Worm (Caenorhabditis elegans): Measurements from ENCODE around the gene lgc-17.

lgc-17 gene

DNA sequence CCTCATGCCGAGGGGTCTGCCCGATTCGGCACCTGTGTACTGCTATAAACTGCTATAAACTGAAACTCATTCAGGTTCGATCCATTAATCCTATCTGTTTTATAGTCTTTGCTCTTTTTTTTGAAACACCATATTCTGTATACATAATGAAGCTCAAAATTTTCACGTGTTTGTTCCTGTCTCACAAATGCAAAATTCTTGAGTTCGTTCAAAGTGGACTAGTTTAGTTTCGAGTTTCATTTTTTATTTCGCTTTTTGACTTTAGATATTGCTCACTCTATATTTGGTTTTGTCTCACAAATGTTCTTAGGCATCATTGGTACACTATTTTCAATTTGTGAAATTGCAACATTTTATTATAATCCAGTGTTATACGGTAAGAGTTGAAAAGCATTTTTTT, at the start of gene lgc-17:
Gene lgc-17 (plus strand): TSS at position 301 of the 400 bp plus-strand sequence.
- TF ChIP-seq ref-1 (GFP tag; conservative IDR thresholded peaks at IDR 0.05) (no peak), flt-1 (GFP tag; IDR thresholded peaks at IDR 0.05) (no peak), cog-1 (tag; optimal IDR thresholded peaks at IDR 0.05) (no peak), T22C8.4 (GFP tag; IDR thresholded peaks at IDR 0.05) (no peak), tab-1 (GFP tag; IDR thresholded peaks at IDR 0.05) (no peak), klf-2 (GFP tag; conservative IDR thresholded peaks at IDR 0.05) (no peak), med-1 (GFP tag; optimal IDR thresholded peaks at IDR 0.05; ENCODE audit: insufficient read depth) (no peak), ztf-29 (GFP tag; IDR thresholded peaks at IDR 0.05) (no peak), ztf-23 (GFP tag; IDR thresholded peaks at IDR 0.05) (no peak)

DNA sequence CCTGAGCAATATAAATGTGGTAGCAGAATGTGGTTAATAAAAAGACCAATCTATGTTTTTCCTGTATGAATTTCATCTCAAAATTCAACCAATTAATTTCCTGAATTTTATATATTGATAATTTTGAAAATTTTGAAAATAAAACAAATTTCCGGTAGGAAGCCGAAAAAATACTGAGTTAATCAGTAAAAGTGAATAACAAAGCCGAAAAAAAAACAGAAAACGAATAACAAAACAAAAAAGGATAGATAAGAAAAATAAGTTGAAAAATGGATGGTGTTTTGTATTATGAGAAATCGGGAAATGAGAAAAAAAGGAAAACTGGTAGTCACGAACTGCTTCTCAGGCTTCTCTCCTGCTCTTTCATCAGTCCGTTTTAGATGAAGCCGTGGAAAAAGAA, 47.6 kb upstream of the lgc-17 start, which contains the start of gene tmem-145:
Gene tmem-145 (minus strand): TSS at position 101 of the 400 bp plus-strand sequence.
- TF ChIP-seq T22C8.4 (GFP tag; IDR thresholded peaks at IDR 0.05): no peak
- TF ChIP-seq med-1 (GFP tag; optimal IDR thresholded peaks at IDR 0.05; ENCODE audit: insufficient read depth): no peak
- no peak for TF ChIP-seq cog-1 (tag; optimal IDR thresholded peaks at IDR 0.05)
- TF ChIP-seq ref-1 (GFP tag; conservative IDR thresholded peaks at IDR 0.05): no peak
- no peak for TF ChIP-seq klf-2 (GFP tag; conservative IDR thresholded peaks at IDR 0.05)
- TF ChIP-seq flt-1 (GFP tag; IDR thresholded peaks at IDR 0.05): no peak
- no peak for TF ChIP-seq ztf-29 (GFP tag; IDR thresholded peaks at IDR 0.05)
- no peak for TF ChIP-seq tab-1 (GFP tag; IDR thresholded peaks at IDR 0.05)
- no peak for TF ChIP-seq ztf-23 (GFP tag; IDR thresholded peaks at IDR 0.05)

DNA sequence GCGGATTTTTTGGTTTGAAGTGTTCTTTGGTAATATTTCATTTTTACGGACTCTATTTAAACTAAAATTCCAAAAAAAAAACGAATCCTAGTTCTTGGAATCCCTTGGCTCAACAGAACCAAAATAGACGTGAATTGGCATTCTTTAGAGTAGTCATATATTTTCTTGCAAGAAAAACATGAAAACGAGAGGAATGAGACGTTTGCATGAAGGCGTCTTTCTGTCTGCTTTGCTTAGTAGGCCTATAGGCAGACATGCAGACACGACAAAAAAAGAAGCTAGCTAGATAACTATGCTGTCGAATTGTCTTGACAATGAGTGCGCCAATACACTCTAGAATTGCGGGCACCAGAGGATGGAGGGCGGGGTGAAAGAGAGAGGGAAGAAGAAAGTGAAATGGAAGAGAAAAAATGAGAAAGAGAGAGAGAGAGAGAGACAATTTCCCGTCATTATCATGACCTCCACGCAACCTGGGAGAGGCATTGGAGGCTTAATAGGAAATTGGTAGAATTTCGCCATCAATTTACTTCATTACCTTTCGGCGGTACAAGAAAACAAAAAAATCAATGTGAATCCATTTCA, 40.7 kb upstream of the lgc-17 start:
- TF ChIP-seq klf-2 (GFP tag; conservative IDR thresholded peaks at IDR 0.05) (no peak), cog-1 (tag; optimal IDR thresholded peaks at IDR 0.05) (no peak), flt-1 (GFP tag; IDR thresholded peaks at IDR 0.05) (peak; percentile 53; the same call in 1 of the 2 replicates), med-1 (GFP tag; optimal IDR thresholded peaks at IDR 0.05; ENCODE audit: insufficient read depth) (no peak)

DNA sequence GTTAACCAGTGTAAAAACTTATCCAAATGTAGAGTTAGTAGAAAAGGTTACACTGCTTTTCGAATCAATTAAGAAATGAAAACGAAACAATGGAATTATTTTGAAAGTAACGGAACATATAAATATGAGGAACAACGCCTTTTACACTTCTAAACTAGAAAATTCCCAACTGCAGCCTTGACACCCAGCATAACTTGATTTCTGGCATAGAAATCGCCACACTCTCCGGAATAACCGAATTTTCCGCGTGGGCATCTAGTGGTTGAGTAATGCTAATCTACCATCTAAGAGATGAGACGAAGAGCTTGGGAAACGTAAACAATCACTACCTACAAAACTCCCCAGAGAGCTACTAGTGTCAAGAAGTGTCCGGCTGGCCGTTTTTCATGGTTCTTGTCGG, 40.1 kb upstream of the lgc-17 start:
- TF ChIP-seq ztf-23 (GFP tag; IDR thresholded peaks at IDR 0.05) (no peak), T22C8.4 (GFP tag; IDR thresholded peaks at IDR 0.05) (no peak), tab-1 (GFP tag; IDR thresholded peaks at IDR 0.05) (no peak), med-1 (GFP tag; optimal IDR thresholded peaks at IDR 0.05; ENCODE audit: insufficient read depth) (no peak), cog-1 (tag; optimal IDR thresholded peaks at IDR 0.05) (no peak), klf-2 (GFP tag; conservative IDR thresholded peaks at IDR 0.05) (no peak), flt-1 (GFP tag; IDR thresholded peaks at IDR 0.05) (no peak), ref-1 (GFP tag; conservative IDR thresholded peaks at IDR 0.05) (no peak), ztf-29 (GFP tag; IDR thresholded peaks at IDR 0.05) (no peak)

DNA sequence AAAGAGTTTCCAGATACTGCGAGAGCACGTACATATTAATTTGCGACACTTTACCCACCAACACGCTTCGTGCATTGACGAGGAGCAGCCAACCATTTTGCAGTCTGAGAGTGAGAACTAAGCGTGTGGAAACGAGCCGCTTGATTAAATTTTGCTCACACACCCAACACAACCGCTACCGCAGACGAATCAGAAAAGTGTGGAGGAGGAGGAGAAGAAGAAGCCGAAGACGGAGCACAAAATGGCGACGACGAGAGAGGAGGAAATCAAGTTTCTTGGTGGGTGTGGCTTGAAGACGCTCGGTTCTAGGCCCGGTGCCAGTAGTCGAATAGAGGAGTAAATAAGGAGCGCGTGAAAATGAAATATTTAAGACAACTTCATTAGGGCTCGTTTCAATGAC, 38.6 kb upstream of the lgc-17 start:
- TF ChIP-seq med-1 (GFP tag; optimal IDR thresholded peaks at IDR 0.05; ENCODE audit: insufficient read depth) (no peak), tab-1 (GFP tag; IDR thresholded peaks at IDR 0.05) (no peak), T22C8.4 (GFP tag; IDR thresholded peaks at IDR 0.05) (no peak), cog-1 (tag; optimal IDR thresholded peaks at IDR 0.05) (no peak), ztf-23 (GFP tag; IDR thresholded peaks at IDR 0.05) (no peak), ref-1 (GFP tag; conservative IDR thresholded peaks at IDR 0.05) (no peak), ztf-29 (GFP tag; IDR thresholded peaks at IDR 0.05) (no peak), flt-1 (GFP tag; IDR thresholded peaks at IDR 0.05) (no peak), klf-2 (GFP tag; conservative IDR thresholded peaks at IDR 0.05) (no peak)

DNA sequence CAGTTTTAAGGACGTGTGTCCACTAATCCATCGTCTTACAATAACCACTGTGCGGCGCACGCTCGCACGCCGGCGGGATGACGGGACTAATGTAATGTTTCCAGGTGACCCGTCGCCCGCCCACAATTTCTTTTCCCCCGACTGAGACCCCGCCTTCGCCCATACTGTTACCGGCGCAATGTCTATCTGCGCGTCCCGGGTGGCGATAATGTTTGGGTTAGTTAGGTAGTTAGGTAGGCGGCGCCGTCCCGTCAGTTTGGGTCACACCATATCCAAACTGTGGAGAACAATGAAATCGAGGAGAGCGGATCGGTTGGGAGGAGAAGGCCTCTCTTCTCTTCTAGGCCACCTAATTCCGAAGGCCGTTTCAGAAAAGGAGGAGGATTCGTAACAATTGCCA, 35.1 kb upstream of the lgc-17 start:
- TF ChIP-seq ztf-29 (GFP tag; IDR thresholded peaks at IDR 0.05): no peak
- no peak for TF ChIP-seq T22C8.4 (GFP tag; IDR thresholded peaks at IDR 0.05)
- no peak for TF ChIP-seq tab-1 (GFP tag; IDR thresholded peaks at IDR 0.05)
- TF ChIP-seq flt-1 (GFP tag; IDR thresholded peaks at IDR 0.05): no peak
- TF ChIP-seq cog-1 (tag; optimal IDR thresholded peaks at IDR 0.05): no peak
- TF ChIP-seq klf-2 (GFP tag; conservative IDR thresholded peaks at IDR 0.05): no peak
- TF ChIP-seq ref-1 (GFP tag; conservative IDR thresholded peaks at IDR 0.05): no peak
- no peak for TF ChIP-seq med-1 (GFP tag; optimal IDR thresholded peaks at IDR 0.05; ENCODE audit: insufficient read depth)
- TF ChIP-seq ztf-23 (GFP tag; IDR thresholded peaks at IDR 0.05): no peak

DNA sequence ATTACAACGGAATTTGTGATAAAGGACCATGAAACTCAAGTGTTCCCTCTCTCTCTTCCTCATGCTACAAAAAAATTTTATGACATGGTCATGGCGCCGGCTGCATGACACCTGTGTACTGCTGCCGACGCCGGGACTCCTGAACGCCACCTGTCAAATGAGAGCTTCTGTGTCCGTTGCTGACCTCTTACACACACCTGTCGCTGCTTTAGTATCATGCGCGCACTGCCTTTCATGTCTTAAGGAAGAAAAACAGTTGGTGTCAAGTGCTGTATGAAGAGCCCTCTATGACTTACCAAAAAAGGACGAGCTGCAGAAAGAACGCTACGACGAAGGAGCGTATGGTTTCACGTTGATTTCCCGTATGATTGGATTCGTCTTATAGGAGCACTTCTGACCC, 28.8 kb upstream of the lgc-17 start:
- TF ChIP-seq ztf-23 (GFP tag; IDR thresholded peaks at IDR 0.05) (no peak), T22C8.4 (GFP tag; IDR thresholded peaks at IDR 0.05) (no peak), ztf-29 (GFP tag; IDR thresholded peaks at IDR 0.05) (no peak), tab-1 (GFP tag; IDR thresholded peaks at IDR 0.05) (no peak), flt-1 (GFP tag; IDR thresholded peaks at IDR 0.05) (no peak), cog-1 (tag; optimal IDR thresholded peaks at IDR 0.05) (no peak), ref-1 (GFP tag; conservative IDR thresholded peaks at IDR 0.05) (no peak), med-1 (GFP tag; optimal IDR thresholded peaks at IDR 0.05; ENCODE audit: insufficient read depth) (no peak), klf-2 (GFP tag; conservative IDR thresholded peaks at IDR 0.05) (no peak)

DNA sequence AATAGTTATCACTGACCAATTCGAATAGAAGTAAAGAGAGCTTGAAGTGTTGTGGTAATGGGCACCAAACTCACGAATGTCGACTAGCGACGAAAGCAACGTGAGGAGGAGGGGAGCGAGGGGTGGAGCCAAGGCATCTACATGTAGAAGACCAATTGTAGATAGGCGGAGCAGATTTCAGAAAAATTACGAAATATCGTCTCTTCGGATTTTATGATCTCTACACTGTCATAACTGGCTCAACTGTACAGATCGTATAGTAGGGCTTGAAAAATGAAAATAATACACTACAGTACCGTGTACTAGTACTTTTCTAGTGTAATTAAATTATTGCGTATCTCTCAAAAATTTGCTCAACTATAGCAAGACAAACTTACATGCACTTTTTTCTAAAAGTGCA, 28.3 kb upstream of the lgc-17 start, which contains the start of gene W03G11.4:
Gene W03G11.4 (minus strand): TSS at position 101 of the 400 bp plus-strand sequence.
- no peak for TF ChIP-seq med-1 (GFP tag; optimal IDR thresholded peaks at IDR 0.05; ENCODE audit: insufficient read depth)
- no peak for TF ChIP-seq klf-2 (GFP tag; conservative IDR thresholded peaks at IDR 0.05)
- TF ChIP-seq ztf-29 (GFP tag; IDR thresholded peaks at IDR 0.05): no peak
- no peak for TF ChIP-seq ztf-23 (GFP tag; IDR thresholded peaks at IDR 0.05)
- no peak for TF ChIP-seq flt-1 (GFP tag; IDR thresholded peaks at IDR 0.05)
- TF ChIP-seq ref-1 (GFP tag; conservative IDR thresholded peaks at IDR 0.05): no peak
- no peak for TF ChIP-seq cog-1 (tag; optimal IDR thresholded peaks at IDR 0.05)
- no peak for TF ChIP-seq tab-1 (GFP tag; IDR thresholded peaks at IDR 0.05)
- no peak for TF ChIP-seq T22C8.4 (GFP tag; IDR thresholded peaks at IDR 0.05)

DNA sequence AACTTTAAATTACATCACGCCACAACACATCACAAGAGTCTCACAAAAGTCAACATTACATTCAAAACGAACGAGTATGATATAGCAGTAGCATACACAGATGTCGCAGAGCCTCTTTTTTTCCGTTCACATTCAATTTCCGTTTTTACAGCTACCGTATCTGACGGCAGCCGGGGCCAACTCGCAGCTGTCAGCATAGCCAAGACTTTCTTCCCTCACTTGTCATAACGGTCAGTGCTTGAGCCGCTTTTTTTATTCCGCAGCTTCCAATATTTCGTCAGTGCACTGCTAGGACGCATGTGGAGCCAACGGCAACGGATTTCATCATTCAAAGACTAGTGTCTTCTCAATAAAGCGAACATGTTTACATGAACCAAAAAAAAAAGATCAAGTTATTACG, 27.4 kb upstream of the lgc-17 start:
- TF ChIP-seq med-1 (GFP tag; optimal IDR thresholded peaks at IDR 0.05; ENCODE audit: insufficient read depth): no peak
- TF ChIP-seq klf-2 (GFP tag; conservative IDR thresholded peaks at IDR 0.05): no peak
- no peak for TF ChIP-seq ztf-29 (GFP tag; IDR thresholded peaks at IDR 0.05)
- TF ChIP-seq T22C8.4 (GFP tag; IDR thresholded peaks at IDR 0.05): no peak
- TF ChIP-seq flt-1 (GFP tag; IDR thresholded peaks at IDR 0.05): no peak
- no peak for TF ChIP-seq cog-1 (tag; optimal IDR thresholded peaks at IDR 0.05)
- no peak for TF ChIP-seq ztf-23 (GFP tag; IDR thresholded peaks at IDR 0.05)
- TF ChIP-seq ref-1 (GFP tag; conservative IDR thresholded peaks at IDR 0.05): no peak
- no peak for TF ChIP-seq tab-1 (GFP tag; IDR thresholded peaks at IDR 0.05)

Data from whole organism, midembryonic.